Fruit fly (Drosophila melanogaster): ENCODE data around the gene swm.

- TF ChIP-seq insv (optimal IDR thresholded peaks at IDR 0.05) (no peak), Myc (optimal IDR thresholded peaks at IDR 0.05) (no peak), ttk (optimal IDR thresholded peaks at IDR 0.05) (no peak), Sin3A (optimal IDR thresholded peaks at IDR 0.05) (no peak), h (optimal IDR thresholded peaks at IDR 0.05) (no peak)
Observed at dm6 chr2L:19452535-19453317, 40.3 kb upstream of the swm start.

All from Kc167 (cell line).